Fruit fly (Drosophila melanogaster) whole organism, prepupa: ENCODE measurements around the gene Calr.

ENCODE experiments used
- Blimp-1 ChIP-seq: fragments of 200-800 bp; sonication (Bioruptor generic); optimal IDR thresholded peaks from 3 replicates; lab custom pipeline; 2017; ENCODE audit warnings: missing biosample characterization, missing genetic modification characterization, mild to moderate bottlenecking, moderate library complexity, missing genetic modification reagents
- CG11762 ChIP-seq: fragments of 200-800 bp; sonication (Bioruptor generic); optimal IDR thresholded peaks from 3 replicates; lab custom pipeline; 2016; ENCODE audit warnings: missing biosample characterization, missing genetic modification characterization; ENCODE audit not compliant: insufficient read depth
- CG32006 ChIP-seq: fragments of 200-800 bp; sonication (Bioruptor generic); optimal IDR thresholded peaks from 3 replicates; lab custom pipeline; 2017; ENCODE audit warnings: missing biosample characterization, mild to moderate bottlenecking, missing genetic modification characterization

Gene Calr

DNA sequence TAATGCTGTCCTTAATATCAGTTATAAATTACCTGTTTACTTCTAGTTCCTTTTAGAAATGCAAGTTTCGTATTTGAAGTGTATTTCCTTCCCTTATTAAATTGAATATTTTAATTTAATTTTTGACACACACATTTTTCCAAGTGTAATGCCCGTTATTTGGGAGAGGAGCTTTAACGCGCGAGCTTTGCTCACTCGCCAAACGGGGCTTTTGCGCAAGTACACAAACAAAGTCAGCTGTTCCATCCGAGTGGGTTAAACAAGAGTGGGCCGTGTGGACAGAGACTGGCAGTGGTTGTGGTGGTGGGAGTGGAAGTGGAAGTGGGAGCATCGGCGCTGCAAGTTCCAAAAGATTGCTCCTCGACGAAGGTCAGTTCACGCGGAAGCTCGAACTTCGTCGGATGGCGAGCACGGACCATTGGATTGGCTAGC lies 49.5 kb downstream of the Calr start, which contains the start of gene CG8301 (continued):
- TF ChIP-seq Blimp-1 (GFP tag; lab: Kevin White, UChicago) (no peak), CG11762 (GFP tag; lab: Kevin White, UChicago) (no peak), CG32006 (peak; percentile 51)
